Fruit fly (Drosophila melanogaster) whole organism: ENCODE data around the gene CG17233.

ENCODE experiments used
- CG8478 ChIP-seq: fragments of >200 bp; optimal IDR thresholded peaks from 2 replicates; lab custom pipeline; 2018; ENCODE audit warnings: inconsistent platforms
- Dll ChIP-seq: fragments of >200 bp; optimal IDR thresholded peaks from 2 replicates; lab custom pipeline; 2017
- EcR ChIP-seq, 2 experiments: fragments of >200 bp; optimal IDR thresholded peaks; 2 replicates each; lab custom pipeline; 2017; ENCODE audit warnings: missing biosample characterization in 2 of 2, missing genetic modification characterization in 2 of 2, missing genetic modification reagents in 2 of 2
- pan ChIP-seq: fragments of >200 bp; optimal IDR thresholded peaks from 2 replicates; lab custom pipeline; 2017
- psq ChIP-seq: fragments of >200 bp; optimal IDR thresholded peaks from 2 replicates; lab custom pipeline; 2017
- usp ChIP-seq: fragments of >200 bp; optimal IDR thresholded peaks from 2 replicates; lab custom pipeline; 2017; ENCODE audit warnings: missing biosample characterization, missing genetic modification characterization, mixed read lengths

Gene CG17233

DNA sequence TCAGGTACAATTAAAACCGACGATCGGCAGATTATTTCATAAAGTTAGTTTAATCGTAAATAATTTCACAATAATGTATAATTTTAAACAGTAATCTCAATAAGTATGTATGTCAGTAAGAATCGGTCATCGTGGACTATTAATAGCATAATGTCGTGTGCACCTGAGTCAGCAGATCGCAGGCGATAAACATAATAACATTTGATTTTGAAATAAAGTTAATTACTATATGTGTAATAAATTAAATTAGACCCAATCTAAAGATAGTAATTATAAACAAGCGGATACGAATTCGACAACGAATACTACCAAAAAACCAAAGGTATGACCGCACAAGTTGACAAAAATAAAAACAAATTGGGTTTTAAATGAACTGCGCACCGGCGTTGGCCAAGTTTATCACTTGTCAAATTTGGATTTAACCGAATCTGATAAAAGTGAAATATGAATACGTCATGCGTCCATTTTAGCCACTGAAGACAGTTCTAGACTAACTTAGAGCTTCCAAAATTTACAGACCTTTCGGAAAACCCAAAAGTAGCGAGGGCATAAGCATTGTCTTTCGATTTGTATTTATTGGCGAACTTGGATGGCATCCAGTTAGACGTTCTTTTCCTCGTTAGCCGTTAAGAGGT is 34.6 kb downstream of the CG17233 start, which contains the start of gene CG6996:
CG6996 (plus strand) TSS at position 585 of the 635 bp plus-strand sequence.
- no peak for TF ChIP-seq psq (lab: Kevin White, UChicago)
- TF ChIP-seq usp (GFP tag; lab: Kevin White, UChicago): no peak
- TF ChIP-seq EcR (GFP tag; optimal IDR thresholded peaks at IDR 0.05; lab: Kevin White, UChicago): no peak
- no peak for TF ChIP-seq CG8478 (lab: Kevin White, UChicago)
- TF ChIP-seq Dll (lab: Kevin White, UChicago): no peak
- TF ChIP-seq pan (lab: Kevin White, UChicago): no peak

DNA sequence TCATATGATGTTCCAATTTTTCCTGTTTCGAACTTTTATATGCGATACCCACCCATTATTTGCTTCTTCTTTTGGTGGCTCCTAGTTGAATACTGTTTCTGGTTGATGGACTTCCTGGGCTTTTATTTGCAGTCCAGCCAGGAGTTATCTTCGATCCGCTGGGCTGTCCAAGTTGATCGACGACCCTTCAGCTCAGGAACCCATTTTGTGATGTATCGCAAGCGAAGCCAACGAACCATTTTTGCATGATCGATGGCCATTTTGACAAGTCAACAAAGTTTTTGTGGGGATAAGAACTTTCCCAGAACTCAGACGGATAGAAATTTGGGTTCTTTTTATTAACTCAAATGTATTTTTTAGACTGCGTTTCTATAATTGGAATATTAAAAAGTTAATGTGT is 35.8 kb downstream of the CG17233 start, which contains the start of gene CG7290:
CG7290 (minus strand) TSS at position 101 of the 400 bp plus-strand sequence.
- no peak for TF ChIP-seq CG8478 (lab: Kevin White, UChicago)

DNA sequence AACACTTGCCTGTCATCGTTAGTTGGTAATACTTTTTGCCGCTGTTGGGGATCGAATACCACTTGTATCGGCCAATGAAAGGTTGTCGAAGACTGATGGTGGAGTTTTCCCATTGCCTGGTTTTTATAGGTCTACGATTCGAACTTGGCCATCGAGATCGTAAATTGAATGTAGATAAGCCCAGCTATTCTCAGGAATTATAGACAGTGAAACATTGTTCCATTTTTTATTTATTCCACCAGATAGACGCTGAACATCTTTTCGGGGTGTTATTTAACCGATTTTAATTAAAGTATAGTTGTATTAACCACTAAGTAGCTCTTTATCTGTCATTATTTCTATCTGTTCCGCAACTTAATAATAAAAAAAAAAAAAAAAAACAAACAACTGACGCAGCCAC is 38.1 kb downstream of the CG17233 start, which contains the start of gene CG7298:
CG7298 (minus strand) TSS at position 101 of the 400 bp plus-strand sequence.
- TF ChIP-seq usp (GFP tag; lab: Kevin White, UChicago) (no peak), CG8478 (lab: Kevin White, UChicago) (no peak), pan (lab: Kevin White, UChicago) (no peak), Dll (lab: Kevin White, UChicago) (no peak)

DNA sequence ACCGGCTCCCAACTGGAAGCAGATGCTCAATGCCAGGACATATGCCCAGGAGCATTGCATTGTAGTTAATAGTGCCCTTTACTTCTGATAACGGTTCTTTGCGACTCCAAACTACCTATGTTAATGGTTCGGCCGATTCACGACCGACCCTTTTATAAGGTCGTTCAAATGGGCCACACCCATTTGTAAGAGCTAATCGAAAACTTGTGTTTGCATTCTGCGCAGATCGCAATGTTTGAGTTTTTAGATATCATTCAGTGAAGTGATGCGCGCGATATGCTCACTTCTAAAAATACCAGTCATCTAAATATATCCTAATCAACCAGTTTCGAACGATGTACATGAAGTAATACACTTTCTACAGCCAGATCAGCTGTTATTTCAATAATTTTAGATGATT is 40.2 kb downstream of the CG17233 start, which contains the start of gene obst-F:
obst-F (minus strand) TSS at position 101 of the 400 bp plus-strand sequence.
- TF ChIP-seq CG8478 (lab: Kevin White, UChicago) (no peak), psq (lab: Kevin White, UChicago) (no peak), pan (lab: Kevin White, UChicago) (no peak), EcR (GFP tag; optimal IDR thresholded peaks at IDR 0.05; lab: Kevin White, UChicago) (no peak), usp (GFP tag; lab: Kevin White, UChicago) (no peak), Dll (lab: Kevin White, UChicago) (no peak)

DNA sequence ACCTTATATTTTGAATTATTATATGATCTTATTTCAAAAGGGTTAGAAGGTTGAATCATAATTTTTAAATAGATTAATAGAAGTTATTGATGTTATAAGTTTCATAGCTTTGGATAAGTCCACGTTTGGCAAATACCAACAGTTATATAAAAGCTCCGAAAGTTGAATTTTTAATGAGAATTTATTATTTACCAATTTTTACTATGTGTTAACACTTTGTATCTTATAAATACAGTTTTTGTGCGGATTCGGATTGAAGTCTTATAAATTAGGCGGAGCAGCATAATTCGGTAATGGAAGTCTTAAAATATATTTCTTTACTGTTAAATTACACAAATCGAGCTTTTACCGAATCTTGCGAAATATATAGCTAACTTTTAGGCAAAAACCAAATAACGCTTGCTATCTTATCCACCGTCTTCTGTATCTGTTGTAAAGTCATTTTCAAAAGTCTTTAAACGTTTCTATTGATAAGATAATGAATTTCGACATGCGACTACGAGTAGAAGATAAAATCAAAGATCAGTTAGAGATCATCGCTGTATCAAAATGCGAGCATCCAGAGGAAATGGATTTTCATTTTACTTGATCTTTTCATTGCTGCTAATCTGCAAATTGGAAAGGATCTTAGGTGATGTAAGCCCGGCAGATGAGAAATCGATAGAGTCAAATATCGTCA is 42.0 kb downstream of the CG17233 start, which contains the start of gene CG42833:
CG42833 (plus strand) TSS at position 525 of the 679 bp plus-strand sequence.
- no peak for TF ChIP-seq CG8478 (lab: Kevin White, UChicago)
- no peak for TF ChIP-seq psq (lab: Kevin White, UChicago)
- TF ChIP-seq Dll (lab: Kevin White, UChicago): no peak
- no peak for TF ChIP-seq EcR (GFP tag; optimal IDR thresholded peaks at IDR 0.05; lab: Kevin White, UChicago)
- TF ChIP-seq pan (lab: Kevin White, UChicago): no peak
- TF ChIP-seq usp (GFP tag; lab: Kevin White, UChicago): no peak

DNA sequence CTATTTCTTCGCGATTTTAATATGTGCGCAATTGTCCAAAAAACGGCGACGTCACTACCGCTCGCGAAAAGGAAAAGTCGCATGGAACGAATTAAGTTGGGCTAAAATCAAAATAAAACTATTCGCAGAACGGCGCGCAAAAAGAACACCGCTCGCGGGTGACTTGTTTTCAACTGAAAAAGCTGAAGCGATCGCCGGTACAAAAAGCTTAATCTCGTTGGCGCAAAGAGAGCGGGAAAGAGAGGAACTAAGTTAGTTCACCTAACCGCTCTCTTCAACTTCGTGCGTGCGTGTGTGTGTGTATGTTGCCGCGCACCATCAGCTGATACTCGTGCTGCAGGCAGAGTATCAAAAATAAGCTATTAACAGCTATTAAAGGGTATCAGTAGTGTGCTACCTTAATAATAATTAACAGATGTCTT is 43.6 kb downstream of the CG17233 start, which contains the start of gene CG42674:
CG42674 (minus strand) TSS at position 180 of the 422 bp plus-strand sequence.
- no peak for TF ChIP-seq usp (GFP tag; lab: Kevin White, UChicago)
- TF ChIP-seq Dll (lab: Kevin White, UChicago): no peak
- no peak for TF ChIP-seq EcR (GFP tag; optimal IDR thresholded peaks at IDR 0.05; lab: Kevin White, UChicago)
- TF ChIP-seq CG8478 (lab: Kevin White, UChicago): no peak
- TF ChIP-seq pan (lab: Kevin White, UChicago): no peak

DNA sequence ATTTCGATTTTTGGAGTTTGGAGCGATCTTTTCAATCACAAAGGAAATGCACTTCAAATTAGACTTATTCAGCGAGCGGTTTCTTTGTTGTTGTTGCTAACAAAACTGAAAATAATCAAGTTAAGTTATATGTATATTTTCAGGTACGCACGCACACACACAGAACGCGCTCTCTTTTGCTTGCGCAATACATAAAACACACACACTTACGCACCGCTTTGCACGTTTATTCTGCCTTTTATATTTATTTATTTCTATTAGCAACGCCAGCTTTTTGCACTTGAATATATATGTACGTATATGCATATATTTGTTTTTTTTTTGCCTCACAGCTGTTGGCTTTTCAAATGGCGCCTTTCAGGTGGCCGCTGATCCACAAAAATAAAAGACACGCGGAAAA is 44.0 kb downstream of the CG17233 start:
- no peak for TF ChIP-seq psq (lab: Kevin White, UChicago)
- TF ChIP-seq pan (lab: Kevin White, UChicago): no peak
- TF ChIP-seq CG8478 (lab: Kevin White, UChicago): no peak
- TF ChIP-seq usp (GFP tag; lab: Kevin White, UChicago): no peak
- no peak for TF ChIP-seq EcR (GFP tag; optimal IDR thresholded peaks at IDR 0.05; lab: Kevin White, UChicago)
- no peak for TF ChIP-seq Dll (lab: Kevin White, UChicago)

DNA sequence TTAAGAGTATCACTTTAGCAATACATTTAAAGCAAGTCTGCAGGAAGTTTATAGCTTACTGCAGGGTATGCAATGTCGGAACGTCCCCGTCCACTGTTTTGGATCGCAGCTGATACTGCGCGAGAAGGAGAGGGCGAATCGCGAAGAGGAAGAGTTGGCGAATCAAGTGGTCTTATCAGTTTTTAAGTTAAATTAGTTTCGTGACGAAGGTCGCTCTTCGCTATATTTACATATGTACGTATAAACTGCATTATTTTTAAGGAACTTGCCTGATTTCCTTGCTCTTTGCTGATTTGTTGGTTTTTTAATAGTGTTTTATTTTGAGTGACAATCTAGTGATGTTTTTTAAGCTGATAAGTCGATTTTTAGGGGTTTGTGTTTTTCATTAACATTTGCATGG is 44.5 kb downstream of the CG17233 start:
- TF ChIP-seq usp (GFP tag; lab: Kevin White, UChicago): no peak
- no peak for TF ChIP-seq CG8478 (lab: Kevin White, UChicago)
- no peak for TF ChIP-seq pan (lab: Kevin White, UChicago)
- TF ChIP-seq Dll (lab: Kevin White, UChicago): no peak
- TF ChIP-seq EcR (GFP tag; optimal IDR thresholded peaks at IDR 0.05; lab: Kevin White, UChicago): no peak
- TF ChIP-seq psq (lab: Kevin White, UChicago): no peak

DNA sequence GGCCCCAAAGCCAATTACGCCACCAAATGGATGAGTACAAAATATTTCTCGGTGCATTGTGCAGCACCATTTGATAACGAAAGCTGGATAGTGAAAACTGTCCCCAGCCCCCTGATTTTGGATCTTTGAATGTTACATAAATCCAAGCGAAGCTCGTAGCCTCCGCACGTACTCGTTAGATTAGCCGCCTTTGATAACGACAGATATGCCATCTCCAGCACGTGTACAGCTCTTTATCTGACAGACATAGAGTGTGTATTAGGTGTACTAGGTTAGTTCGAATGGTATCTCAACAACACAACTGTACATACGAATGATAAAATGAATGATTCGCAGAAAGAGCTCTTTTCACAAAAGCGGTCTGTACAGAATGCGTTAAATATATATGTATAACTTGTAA is 45.4 kb downstream of the CG17233 start:
- TF ChIP-seq EcR (GFP tag; optimal IDR thresholded peaks at IDR 0.05; lab: Kevin White, UChicago): no peak
- no peak for TF ChIP-seq usp (GFP tag; lab: Kevin White, UChicago)
- TF ChIP-seq CG8478 (lab: Kevin White, UChicago): no peak
- TF ChIP-seq Dll (lab: Kevin White, UChicago): no peak
- no peak for TF ChIP-seq psq (lab: Kevin White, UChicago)
- TF ChIP-seq pan (lab: Kevin White, UChicago): no peak

DNA sequence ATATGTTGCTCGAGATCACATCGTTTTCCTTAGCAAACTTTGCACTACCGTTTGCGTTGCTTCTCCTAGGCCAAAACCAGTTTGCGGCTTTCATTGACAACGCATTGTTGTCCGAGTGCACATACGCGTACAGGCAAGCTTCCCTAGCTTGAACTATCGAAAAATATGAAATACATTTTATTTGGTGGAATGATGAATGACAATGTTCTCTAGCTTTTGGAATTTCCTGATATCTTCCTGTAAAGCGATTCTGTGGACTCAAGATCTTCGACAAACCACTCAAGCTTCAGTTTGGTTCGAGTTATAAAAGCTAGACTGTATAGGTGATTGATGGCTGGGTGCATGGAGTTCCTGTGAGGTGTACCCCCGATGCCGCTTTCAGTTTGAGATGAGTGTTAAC is 45.8 kb downstream of the CG17233 start:
- TF ChIP-seq EcR (GFP tag; optimal IDR thresholded peaks at IDR 0.05; lab: Kevin White, UChicago) (no peak), pan (lab: Kevin White, UChicago) (no peak), usp (GFP tag; lab: Kevin White, UChicago) (no peak), Dll (lab: Kevin White, UChicago) (no peak), psq (lab: Kevin White, UChicago) (no peak), CG8478 (lab: Kevin White, UChicago) (no peak)

DNA sequence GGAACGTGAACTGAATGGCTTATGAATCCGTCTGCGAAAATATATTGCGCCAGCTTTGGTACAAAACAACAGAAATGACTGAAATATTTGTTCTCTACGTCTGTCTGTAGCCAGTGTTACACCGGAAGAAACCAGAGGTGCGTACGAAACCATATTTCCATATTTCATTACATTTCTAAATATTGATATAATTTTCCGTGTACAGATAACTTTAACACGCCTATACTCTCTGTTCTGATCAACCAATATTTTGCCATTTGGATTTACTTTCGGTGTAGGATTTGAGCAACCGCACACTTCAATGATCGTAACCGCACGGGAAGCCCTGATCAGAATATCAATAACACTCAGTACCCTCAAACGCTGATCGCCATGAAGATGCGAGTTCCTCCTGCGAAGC is 47.0 kb downstream of the CG17233 start:
- TF ChIP-seq usp (GFP tag; lab: Kevin White, UChicago) (no peak), Dll (lab: Kevin White, UChicago) (no peak), pan (lab: Kevin White, UChicago) (no peak), EcR (GFP tag; optimal IDR thresholded peaks at IDR 0.05; lab: Kevin White, UChicago) (no peak), CG8478 (lab: Kevin White, UChicago) (no peak), psq (lab: Kevin White, UChicago) (no peak)
